Worm (Caenorhabditis elegans): ENCODE measurements around the gene ceh-36.

The ceh-36 gene

DNA sequence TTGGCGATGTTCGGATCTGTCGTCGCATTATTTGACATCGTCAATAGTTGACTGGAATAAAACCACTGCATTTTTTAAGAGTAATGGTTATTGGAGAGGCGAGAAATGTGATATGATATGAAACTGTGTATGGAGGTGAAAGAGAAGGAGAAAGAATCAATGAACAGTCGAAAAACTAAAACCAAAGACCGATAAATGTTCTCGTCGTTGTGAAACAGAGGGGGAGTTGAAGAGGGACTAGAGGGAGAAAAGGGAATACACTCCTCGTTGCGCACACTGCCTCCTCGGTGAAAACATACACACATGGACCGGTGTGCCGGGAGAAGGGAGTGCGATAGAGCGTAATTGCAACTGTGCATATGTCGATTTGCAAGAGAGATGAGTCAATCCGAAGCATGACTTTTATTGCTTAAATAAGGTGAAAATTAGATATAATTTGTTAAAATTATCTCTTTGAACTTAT lies 16.8 kb downstream of the ceh-36 start, which contains the start of gene sym-4 (continued):
- TF ChIP-seq B0261.1 (tag; optimal IDR thresholded peaks at IDR 0.05) (peak; percentile 30), ztf-26 (tag; optimal IDR thresholded peaks at IDR 0.05) (peak; percentile 89), nfya-2 (GFP tag; IDR thresholded peaks at IDR 0.05) (no peak), mes-4 (tag; optimal IDR thresholded peaks at IDR 0.05) (no peak), hmg-20 (GFP tag; IDR thresholded peaks at IDR 0.05) (no peak), Y56A3A.18 (GFP tag; IDR thresholded peaks at IDR 0.05) (0 out of 2 replicates have a peak, but pooled peaks have one; percentile 31), ztf-3 (GFP tag; optimal IDR thresholded peaks at IDR 0.05) (no peak), ceh-79 (tag; optimal IDR thresholded peaks at IDR 0.05) (no peak), gei-17 (GFP tag; optimal IDR thresholded peaks at IDR 0.05) (peak; percentile 64), nhr-179 (tag; optimal IDR thresholded peaks at IDR 0.05) (no peak), rcor-1 (GFP tag; IDR thresholded peaks at IDR 0.05) (peak; percentile 54), rec-8 (tag; optimal IDR thresholded peaks at IDR 0.05) (no peak), ama-1 (optimal IDR thresholded peaks at IDR 0.05) (no peak), ama-1 (GFP tag; optimal IDR thresholded peaks at IDR 0.05) (no peak), sdz-38 (tag; optimal IDR thresholded peaks at IDR 0.05) (no peak), mxl-1 (tag; optimal IDR thresholded peaks at IDR 0.05) (no peak), lsy-27 (tag; optimal IDR thresholded peaks at IDR 0.05; ENCODE audit: borderline replicate concordance, insufficient read depth) (peak; percentile 15), ceh-100 (GFP tag; IDR thresholded peaks at IDR 0.05) (no peak), pha-4 (tag; optimal IDR thresholded peaks at IDR 0.05) (peak; percentile 68), attf-3 (GFP tag; conservative IDR thresholded peaks at IDR 0.05) (no peak), nhr-90 (tag; optimal IDR thresholded peaks at IDR 0.05) (peak; percentile 91), hrde-1 (tag; optimal IDR thresholded peaks at IDR 0.05; ENCODE audit: borderline replicate concordance) (no peak), egl-44 (GFP tag; IDR thresholded peaks at IDR 0.05) (peak; percentile 85; the same call in 1 of the 2 replicates), madf-10 (tag; optimal IDR thresholded peaks at IDR 0.05) (peak; percentile 87), ztf-18 (tag; optimal IDR thresholded peaks at IDR 0.05) (peak; percentile 87), hlh-26 (GFP tag; conservative IDR thresholded peaks at IDR 0.05) (no peak), K12H6.12 (tag; optimal IDR thresholded peaks at IDR 0.05) (peak; percentile 85), bed-1 (GFP tag; IDR thresholded peaks at IDR 0.05) (no peak), ekl-4 (GFP tag; IDR thresholded peaks at IDR 0.05) (peak; percentile 92), xnd-1 (tag; optimal IDR thresholded peaks at IDR 0.05) (no peak), mcd-1 (GFP tag; IDR thresholded peaks at IDR 0.05) (peak; percentile 97), C06A6.2 (GFP tag; conservative IDR thresholded peaks at IDR 0.05) (peak; percentile 85), T26A5.8 (tag; optimal IDR thresholded peaks at IDR 0.05) (no peak), F33H1.4 (GFP tag; IDR thresholded peaks at IDR 0.05) (no peak), let-607 (tag; optimal IDR thresholded peaks at IDR 0.05) (peak; percentile 69), ceh-27 (GFP tag; optimal IDR thresholded peaks at IDR 0.05) (peak; percentile 86), snpc-1.3 (tag; optimal IDR thresholded peaks at IDR 0.05; ENCODE audit: insufficient read depth) (no peak), lin-40 (tag; optimal IDR thresholded peaks at IDR 0.05) (peak; percentile 90), cebp-2 (GFP tag; IDR thresholded peaks at IDR 0.05) (no peak), him-1 (tag; optimal IDR thresholded peaks at IDR 0.05) (no peak), Y95B8A.8 (GFP tag; IDR thresholded peaks at IDR 0.05) (no peak), F49E8.2 (tag; optimal IDR thresholded peaks at IDR 0.05; ENCODE audit: insufficient read depth) (no peak), aptf-2 (GFP tag; conservative IDR thresholded peaks at IDR 0.05) (no peak), tlf-1 (GFP tag; optimal IDR thresholded peaks at IDR 0.05) (peak; percentile 24), ztf-6 (GFP tag; IDR thresholded peaks at IDR 0.05) (no peak), ZK185.1 (tag; optimal IDR thresholded peaks at IDR 0.05; ENCODE audit: poor library complexity, severe bottlenecking) (peak; percentile 67), egrh-3 (GFP tag; IDR thresholded peaks at IDR 0.05) (0 out of 2 replicates have a peak, but pooled peaks have one; percentile 27), lin-26 (GFP tag; IDR thresholded peaks at IDR 0.05) (peak; percentile 82)
